Worm (Caenorhabditis elegans) whole organism, young adult: ENCODE measurements around the gene pcp-2.

Experiments
- K12H6.12 ChIP-seq: fragments of 200-800 bp; sonication (Bioruptor generic); optimal IDR thresholded peaks from 2 replicates; lab custom pipeline; 2018; ENCODE audit warnings: mild to moderate bottlenecking, missing genetic modification characterization, missing compliant biosample characterization
- ama-1 ChIP-seq, 3 experiments: fragments of 150-350 bp in 1 of 3; sonication (generic microtip) in 2 of 3; optimal IDR thresholded peaks; 2 replicates each; lab custom pipeline; 2014 to 2018; ENCODE audit warnings: missing biosample characterization in 2 of 3, missing genetic modification characterization in 2 of 3, missing genetic modification reagents in 2 of 3
- dpl-1 ChIP-seq: fragments of 150-350 bp; optimal IDR thresholded peaks from 2 replicates; lab custom pipeline; 2014; ENCODE audit warnings: missing biosample characterization, missing genetic modification reagents, missing genetic modification characterization
- madf-10 ChIP-seq: sonication (generic microtip); optimal IDR thresholded peaks from 2 replicates; lab custom pipeline; 2016; ENCODE audit warnings: mild to moderate bottlenecking, missing genetic modification characterization, missing compliant biosample characterization
- nhr-27 ChIP-seq: fragments of 200-800 bp; sonication (Bioruptor generic); optimal IDR thresholded peaks from 2 replicates; lab custom pipeline; 2018; ENCODE audit warnings: mild to moderate bottlenecking, missing genetic modification characterization, moderate library complexity, missing compliant biosample characterization
- nhr-80 ChIP-seq: sonication (generic microtip); optimal IDR thresholded peaks from 2 replicates; lab custom pipeline; 2016; ENCODE audit warnings: missing genetic modification characterization, missing compliant biosample characterization
- rpc-1 ChIP-seq, 2 experiments: fragments of 150-350 bp in 1 of 2; sonication (generic microtip) in 1 of 2; optimal IDR thresholded peaks; 2 replicates each; lab custom pipeline; 2014 to 2018; ENCODE audit warnings: missing biosample characterization in 1 of 2, missing genetic modification characterization in 1 of 2, missing genetic modification reagents in 1 of 2, missing genotype in 1 of 2
- unc-62 ChIP-seq: fragments of 150-350 bp; optimal IDR thresholded peaks from 2 replicates; lab custom pipeline; 2014; ENCODE audit warnings: missing biosample characterization, missing genetic modification reagents, missing genetic modification characterization

- no peak for TF ChIP-seq dpl-1 (GFP tag; lab: Kevin White, UChicago)
- TF ChIP-seq unc-62 (GFP tag; lab: Kevin White, UChicago): no peak
- no peak for TF ChIP-seq rpc-1 (optimal IDR thresholded peaks at IDR 0.05; lab: Kevin White, UChicago)
- no peak for TF ChIP-seq rpc-1 (tag; optimal IDR thresholded peaks at IDR 0.05; lab: Kevin White, UChicago)
- no peak for TF ChIP-seq K12H6.12 (tag; lab: Kevin White, UChicago)
- no peak for TF ChIP-seq madf-10 (tag; lab: Kevin White, UChicago)
- TF ChIP-seq nhr-27 (tag; lab: Kevin White, UChicago): no peak
- no peak for TF ChIP-seq nhr-80 (tag; lab: Kevin White, UChicago)
- TF ChIP-seq ama-1 (optimal IDR thresholded peaks at IDR 0.05; lab: Kevin White, UChicago): no peak
- no peak for TF ChIP-seq ama-1 (GFP tag; optimal IDR thresholded peaks at IDR 0.05; lab: Kevin White, UChicago)
Observed at ce11 chrIV:9154263-9154662, 10.7 kb downstream of the pcp-2 start, which contains the start of gene F23B2.10.
